Worm (Caenorhabditis elegans): ENCODE measurements around the gene F08D12.15.

ce11 chrII:2804949-2805348 is 38.5 kb downstream of the F08D12.15 start:
- TF ChIP-seq fkh-10 (GFP tag; optimal IDR thresholded peaks at IDR 0.05) (no peak), isw-1 (GFP tag; IDR thresholded peaks at IDR 0.05) (no peak), nhr-237 (tag; optimal IDR thresholded peaks at IDR 0.05) (no peak), ama-1 (optimal IDR thresholded peaks at IDR 0.05) (no peak)
